Worm (Caenorhabditis elegans) whole organism, L3 larva: ENCODE results near the gene acs-18.

Experiments used
- R02D3.7 ChIP-seq: fragments of 150-350 bp; optimal IDR thresholded peaks from 2 replicates; lab custom pipeline; 2014; ENCODE audit warnings: missing biosample characterization, missing genetic modification characterization
- aly-2 ChIP-seq: fragments of 150-350 bp; optimal IDR thresholded peaks from 2 replicates; lab custom pipeline; 2014; ENCODE audit warnings: missing biosample characterization, missing genetic modification characterization
- ceh-28 ChIP-seq: fragments of 150-350 bp; optimal IDR thresholded peaks from 2 replicates; lab custom pipeline; 2014; ENCODE audit warnings: missing biosample characterization, missing genetic modification reagents, missing genetic modification characterization
- ceh-82 ChIP-seq: fragments of 150-350 bp; optimal IDR thresholded peaks from 2 replicates; lab custom pipeline; 2014; ENCODE audit warnings: missing biosample characterization, missing genetic modification characterization
- ceh-9 ChIP-seq: sonication (generic microtip); optimal IDR thresholded peaks from 2 replicates; lab custom pipeline; 2018; ENCODE audit warnings: missing biosample characterization, missing genetic modification characterization
- daf-12 ChIP-seq: fragments of 150-350 bp; optimal IDR thresholded peaks from 2 replicates; lab custom pipeline; 2014; ENCODE audit warnings: missing biosample characterization, missing genetic modification reagents, missing genetic modification characterization
- egl-5 ChIP-seq: fragments of 150-350 bp; optimal IDR thresholded peaks from 2 replicates; lab custom pipeline; 2017; ENCODE audit warnings: missing biosample characterization, missing genetic modification reagents, missing genetic modification characterization, inconsistent platforms
- elt-1 ChIP-seq: fragments of 150-350 bp; optimal IDR thresholded peaks from 2 replicates; lab custom pipeline; 2014; ENCODE audit warnings: missing biosample characterization, missing genetic modification characterization
- elt-2 ChIP-seq: sonication (generic microtip); optimal IDR thresholded peaks from 2 replicates; lab custom pipeline; 2016; ENCODE audit warnings: missing genetic modification reagents, mild to moderate bottlenecking, missing genetic modification characterization, missing compliant biosample characterization
- elt-3 ChIP-seq, 3 experiments: fragments of 150-350 bp in 1 of 3; sonication (generic microtip) in 2 of 3; optimal IDR thresholded peaks; 2 replicates in 2 of 3; 4 replicates in 1 of 3; lab custom pipeline; 2014 to 2017; ENCODE audit warnings: missing biosample characterization in 3 of 3, missing genetic modification characterization in 3 of 3
- eor-1 ChIP-seq, 2 experiments: fragments of 150-350 bp; optimal IDR thresholded peaks; 2 replicates each; lab custom pipeline; 2014 to 2018; ENCODE audit warnings: missing biosample characterization in 2 of 2, missing genetic modification characterization in 2 of 2
- fkh-10 ChIP-seq: sonication (generic microtip); optimal IDR thresholded peaks from 2 replicates; lab custom pipeline; 2017; ENCODE audit warnings: missing biosample characterization, missing genetic modification reagents, missing genetic modification characterization
- fos-1 ChIP-seq: fragments of 150-350 bp; optimal IDR thresholded peaks from 2 replicates; lab custom pipeline; 2014; ENCODE audit warnings: missing biosample characterization, missing genetic modification characterization
- jun-1 ChIP-seq: fragments of 150-350 bp; optimal IDR thresholded peaks from 2 replicates; lab custom pipeline; 2014; ENCODE audit warnings: missing biosample characterization, missing genetic modification reagents, missing genetic modification characterization
- lsy-12 ChIP-seq: sonication (generic microtip); optimal IDR thresholded peaks from 2 replicates; lab custom pipeline; 2016; ENCODE audit warnings: mild to moderate bottlenecking, missing genetic modification characterization, missing compliant biosample characterization
- mml-1 ChIP-seq: fragments of 150-350 bp; sonication (generic microtip); optimal IDR thresholded peaks from 3 replicates; lab custom pipeline; 2014; ENCODE audit warnings: missing biosample characterization, missing genetic modification characterization
- nfya-1 ChIP-seq: sonication (generic microtip); optimal IDR thresholded peaks from 2 replicates; lab custom pipeline; 2017; ENCODE audit warnings: missing genetic modification characterization, mild to moderate bottlenecking, missing compliant biosample characterization, antibody characterized with exemption, moderate library complexity; ENCODE audit not compliant: insufficient read depth
- nhr-11 ChIP-seq: fragments of 150-350 bp; optimal IDR thresholded peaks from 2 replicates; lab custom pipeline; 2014; ENCODE audit warnings: missing biosample characterization, missing genetic modification characterization
- nhr-12 ChIP-seq: fragments of 150-350 bp; optimal IDR thresholded peaks from 2 replicates; lab custom pipeline; 2014; ENCODE audit warnings: missing biosample characterization, missing genetic modification characterization
- nhr-237 ChIP-seq: fragments of 150-350 bp; optimal IDR thresholded peaks from 2 replicates; lab custom pipeline; 2014; ENCODE audit warnings: missing biosample characterization, missing genetic modification characterization
- nhr-25 ChIP-seq: sonication (generic microtip); optimal IDR thresholded peaks from 2 replicates; lab custom pipeline; 2017; ENCODE audit warnings: missing biosample characterization, missing genetic modification characterization
- nhr-28 ChIP-seq: fragments of 150-350 bp; optimal IDR thresholded peaks from 2 replicates; lab custom pipeline; 2014; ENCODE audit warnings: missing biosample characterization, missing genetic modification characterization
- nhr-43 ChIP-seq: sonication (generic microtip); optimal IDR thresholded peaks from 2 replicates; lab custom pipeline; 2016; ENCODE audit warnings: mild to moderate bottlenecking, missing genetic modification characterization, missing compliant biosample characterization; ENCODE audit not compliant: poor library complexity, severe bottlenecking
- nhr-76 ChIP-seq: fragments of 150-350 bp; sonication (generic microtip); optimal IDR thresholded peaks from 5 replicates; lab custom pipeline; 2014; ENCODE audit warnings: missing biosample characterization, missing genetic modification characterization
- nhr-77 ChIP-seq: fragments of 150-350 bp; optimal IDR thresholded peaks from 2 replicates; lab custom pipeline; 2014; ENCODE audit warnings: missing biosample characterization, missing genetic modification characterization
- pha-4 ChIP-seq: fragments of 150-350 bp; optimal IDR thresholded peaks from 2 replicates; lab custom pipeline; 2014; ENCODE audit warnings: missing biosample characterization, missing genetic modification reagents, missing genetic modification characterization
- pqm-1 ChIP-seq: fragments of 150-350 bp; optimal IDR thresholded peaks from 2 replicates; lab custom pipeline; 2017; ENCODE audit warnings: missing biosample characterization, missing genetic modification characterization, inconsistent platforms
- snpc-4 ChIP-seq: fragments of 150-350 bp; optimal IDR thresholded peaks from 2 replicates; lab custom pipeline; 2014; ENCODE audit warnings: missing biosample characterization, missing genetic modification characterization
- tbx-2 ChIP-seq: sonication (generic microtip); optimal IDR thresholded peaks from 2 replicates; lab custom pipeline; 2016; ENCODE audit warnings: mild to moderate bottlenecking, missing genetic modification characterization, missing compliant biosample characterization
- unc-62 ChIP-seq: fragments of 150-350 bp; sonication (generic microtip); optimal IDR thresholded peaks from 4 replicates; lab custom pipeline; 2014; ENCODE audit warnings: missing biosample characterization, missing genetic modification reagents, missing genetic modification characterization
- zag-1 ChIP-seq: fragments of 150-350 bp; optimal IDR thresholded peaks from 2 replicates; lab custom pipeline; 2014; ENCODE audit warnings: missing biosample characterization, missing genetic modification characterization
- ztf-4 ChIP-seq: fragments of 150-350 bp; optimal IDR thresholded peaks from 2 replicates; lab custom pipeline; 2014; ENCODE audit warnings: missing biosample characterization, missing genetic modification characterization

acs-18 gene

ce11 chrIV:10284194-10284910 lies 29.1 kb downstream of the acs-18 start, which contains the start of gene rad-51 (continued):
- TF ChIP-seq fkh-10 (no peak), ceh-28 (tag; lab: Kevin White, UChicago) (no peak)

DNA sequence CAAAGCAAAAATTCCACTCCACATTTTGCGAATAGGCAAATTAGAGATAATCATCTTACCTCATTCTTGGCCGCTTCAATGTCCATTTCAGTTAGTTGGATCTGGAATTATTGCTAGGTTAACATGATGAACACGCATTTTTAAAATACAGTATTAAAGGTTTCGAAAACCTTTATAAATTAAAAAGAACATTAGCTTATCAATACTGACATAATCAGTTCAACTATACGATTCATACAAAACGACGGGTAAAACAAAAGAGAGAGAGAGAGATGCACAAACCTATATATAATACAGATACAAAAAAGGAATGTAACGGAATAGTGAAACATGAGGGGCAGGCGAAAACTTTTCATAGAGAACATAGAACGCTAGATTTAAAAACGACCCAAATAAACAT lies 32.0 kb downstream of the acs-18 start, which contains the start of gene thk-1:
Gene thk-1, minus strand, starts transcription at position 101 of the 400 bp plus-strand sequence.
- TF ChIP-seq daf-12 (tag; lab: Kevin White, UChicago) (no peak), ceh-82 (tag; lab: Kevin White, UChicago) (no peak), pqm-1 (tag; lab: Kevin White, UChicago) (peak; percentile 15), elt-2 (tag; lab: Kevin White, UChicago) (peak; percentile 42)
- TF ChIP-seq, all 47 proteins: peak for 2

ce11 chrIV:10277716-10278115 lies 35.7 kb downstream of the acs-18 start, which contains the start of gene Y43C5A.4:
TSS of gene Y43C5A.4 (plus strand) at chrIV:10278016.
- TF ChIP-seq nhr-11 (no peak), daf-12 (tag; lab: Kevin White, UChicago) (no peak), nhr-12 (no peak), ceh-82 (tag; lab: Kevin White, UChicago) (no peak), eor-1 (tag; optimal IDR thresholded peaks at IDR 0.05; lab: Kevin White, UChicago) (no peak), zag-1 (tag; lab: Kevin White, UChicago) (no peak)

- TF ChIP-seq nhr-77 (tag; lab: Kevin White, UChicago) (no peak), R02D3.7 (no peak), aly-2 (no peak), ceh-9 (tag; lab: Kevin White, UChicago) (no peak), ceh-82 (tag; lab: Kevin White, UChicago) (no peak), ztf-4 (tag; lab: Kevin White, UChicago) (no peak), mml-1 (tag; lab: Kevin White, UChicago) (no peak), nhr-25 (tag; lab: Kevin White, UChicago) (no peak), jun-1 (tag; lab: Kevin White, UChicago) (no peak), elt-2 (tag; lab: Kevin White, UChicago) (no peak), pqm-1 (tag; lab: Kevin White, UChicago) (no peak), lsy-12 (no peak), egl-5 (no peak)
These were observed 36.5 kb downstream of the acs-18 start, which contains the start of gene Y43C5A.7 for ce11 chrIV:10276960-10277359. TSS of gene Y43C5A.7 (plus strand) at chrIV:10277260.

DNA sequence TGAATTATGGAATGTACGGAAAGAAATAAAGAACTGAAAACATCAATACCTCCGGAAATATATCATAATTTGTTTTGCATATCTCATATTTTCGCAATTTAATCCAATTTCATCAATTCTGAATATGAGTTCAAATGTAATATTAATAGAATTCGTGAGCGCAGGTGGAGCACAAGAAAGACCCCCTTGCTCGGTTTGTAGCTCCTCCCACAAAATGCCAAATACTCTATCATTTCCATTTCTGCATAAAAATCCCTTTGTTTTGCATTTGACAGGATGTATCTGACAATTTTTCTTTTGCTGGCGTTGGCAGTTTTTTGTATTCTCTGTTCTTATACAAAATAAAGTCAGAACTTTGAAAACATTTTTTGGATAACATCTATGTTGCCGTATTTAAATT lies 38.4 kb downstream of the acs-18 start:
- TF ChIP-seq nhr-43 (tag; lab: Kevin White, UChicago) (no peak), tbx-2 (tag; lab: Kevin White, UChicago) (no peak), nhr-76 (tag; lab: Kevin White, UChicago) (no peak), snpc-4 (tag; lab: Kevin White, UChicago) (no peak), nfya-1 (tag; lab: Kevin White, UChicago) (no peak), nhr-77 (tag; lab: Kevin White, UChicago) (no peak), pha-4 (tag; lab: Kevin White, UChicago) (no peak), daf-12 (tag; lab: Kevin White, UChicago) (no peak), unc-62 (no peak), eor-1 (tag; optimal IDR thresholded peaks at IDR 0.05; lab: Kevin White, UChicago) (no peak), aly-2 (no peak), zag-1 (tag; lab: Kevin White, UChicago) (no peak), nhr-28 (no peak), fkh-10 (no peak), nhr-237 (tag; lab: Kevin White, UChicago) (no peak), elt-1 (tag; lab: Kevin White, UChicago) (no peak), elt-3 (tag; optimal IDR thresholded peaks at IDR 0.05; lab: Kevin White, UChicago) (no peak), elt-2 (tag; lab: Kevin White, UChicago) (no peak), fos-1 (tag; lab: Kevin White, UChicago) (no peak), nhr-25 (tag; lab: Kevin White, UChicago) (no peak)
